Worm (Caenorhabditis elegans) whole organism, early embryonic: Measurements from ENCODE around the gene wdr-62.

Source experiments
- B0310.2 ChIP-seq: sonication (generic microtip); optimal IDR thresholded peaks from 2 replicates; lab custom pipeline; 2016; ENCODE audit warnings: mild to moderate bottlenecking, missing genetic modification characterization, missing compliant biosample characterization
- F13C5.2 ChIP-seq: sonication (generic microtip); optimal IDR thresholded peaks from 2 replicates; lab custom pipeline; 2017; ENCODE audit warnings: mild to moderate bottlenecking, missing genetic modification characterization, inconsistent platforms, missing compliant biosample characterization
- aly-1 ChIP-seq: sonication (generic microtip); optimal IDR thresholded peaks from 2 replicates; lab custom pipeline; 2016; ENCODE audit warnings: missing genetic modification characterization, missing compliant biosample characterization
- ama-1 ChIP-seq: fragments of 150-350 bp; optimal IDR thresholded peaks from 2 replicates; lab custom pipeline; 2014
- ceh-13 ChIP-seq: fragments of 200-800 bp; sonication (Bioruptor generic); optimal IDR thresholded peaks from 2 replicates; lab custom pipeline; 2018; ENCODE audit warnings: mild to moderate bottlenecking, missing genetic modification characterization, missing compliant biosample characterization
- ceh-36 ChIP-seq: sonication (generic microtip); optimal IDR thresholded peaks from 2 replicates; lab custom pipeline; 2016; ENCODE audit warnings: missing genetic modification characterization, inconsistent platforms, missing compliant biosample characterization
- flt-1 ChIP-seq: fragments of 200-800 bp; sonication (Bioruptor generic); IDR thresholded peaks from 2 replicates; pipeline ENCODE4 v1.3.6; 2022; ENCODE audit warnings: missing genetic modification characterization, missing compliant biosample characterization
- pes-1 ChIP-seq: fragments of 200-800 bp; sonication (Bioruptor generic); IDR thresholded peaks from 2 replicates; pipeline ENCODE4 v1.3.6; 2022; ENCODE audit warnings: missing genetic modification reagents, missing genetic modification characterization, missing compliant biosample characterization
- scrt-1 ChIP-seq: fragments of 200-800 bp; sonication (Bioruptor generic); IDR thresholded peaks from 2 replicates; pipeline ENCODE4 v1.3.6; 2022; ENCODE audit warnings: missing genetic modification characterization, missing compliant biosample characterization
- sea-1 ChIP-seq: fragments of 200-800 bp; sonication (Bioruptor generic); conservative IDR thresholded peaks from 2 replicates; pipeline ENCODE4 v1.3.6; 2022; ENCODE audit warnings: missing genetic modification characterization, missing compliant biosample characterization
- tbx-37 ChIP-seq: fragments of 200-800 bp; sonication (Bioruptor generic); conservative IDR thresholded peaks from 2 replicates; pipeline ENCODE4 v1.3.6; 2022; ENCODE audit warnings: missing genetic modification reagents, missing genetic modification characterization, missing compliant biosample characterization

ce11 chrV:9507742-9508141 lies 63.9 kb downstream of the wdr-62 start, which contains the start of gene acs-14:
- TF ChIP-seq ama-1 (lab: Kevin White, UChicago), result no peak
- TF ChIP-seq pes-1 (GFP tag; lab: Robert Waterston, UW), result no peak
- no peak for TF ChIP-seq ceh-13 (GFP tag; lab: Kevin White, UChicago)
- no peak for TF ChIP-seq F13C5.2 (tag; lab: Kevin White, UChicago)
- TF ChIP-seq ceh-36 (tag; lab: Kevin White, UChicago), result no peak
- no peak for TF ChIP-seq flt-1 (GFP tag; lab: Robert Waterston, UW)
- no peak for TF ChIP-seq sea-1 (GFP tag; lab: Robert Waterston, UW)
- TF ChIP-seq B0310.2 (tag; lab: Kevin White, UChicago), result no peak
- no peak for TF ChIP-seq aly-1 (tag; lab: Kevin White, UChicago)
- TF ChIP-seq scrt-1 (GFP tag; lab: Robert Waterston, UW), result no peak
- no peak for TF ChIP-seq tbx-37 (GFP tag; lab: Robert Waterston, UW)
